Worm (Caenorhabditis elegans) whole organism, L1 larva: ENCODE data around the gene gipc-1.

Source experiments
- ces-1 ChIP-seq: fragments of 150-350 bp; optimal IDR thresholded peaks from 2 replicates; lab custom pipeline; 2014; ENCODE audit warnings: missing biosample characterization, missing genetic modification reagents, missing genetic modification characterization
- nhr-90 ChIP-seq: sonication (generic microtip); optimal IDR thresholded peaks from 2 replicates; lab custom pipeline; 2016; ENCODE audit warnings: mild to moderate bottlenecking, missing genetic modification characterization, missing compliant biosample characterization; ENCODE audit not compliant: poor library complexity
- skn-1 ChIP-seq: fragments of 150-350 bp; optimal IDR thresholded peaks from 2 replicates; lab custom pipeline; 2014; ENCODE audit warnings: missing biosample characterization, missing genetic modification characterization
- sptf-1 ChIP-seq: fragments of 150-350 bp; optimal IDR thresholded peaks from 2 replicates; lab custom pipeline; 2014; ENCODE audit warnings: missing biosample characterization, missing genetic modification characterization

DNA sequence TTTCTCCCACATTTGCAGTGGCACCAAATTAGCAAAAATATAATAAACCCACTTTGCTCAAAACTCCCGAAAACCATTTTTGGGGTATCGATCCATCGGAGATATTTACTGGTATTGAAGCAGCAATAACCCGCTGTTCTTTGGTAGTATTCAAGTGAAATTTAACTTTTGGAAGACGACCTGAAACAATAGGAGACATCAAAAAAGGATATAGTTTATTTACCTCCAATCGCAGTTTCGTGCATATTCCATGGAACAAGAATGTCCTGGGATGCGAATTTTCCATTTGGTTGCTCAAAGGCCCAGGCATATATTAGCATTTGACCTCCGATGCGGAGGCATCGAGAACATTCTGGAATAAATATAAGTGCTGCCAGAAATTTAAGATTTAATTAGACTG, 2.8 kb downstream of the gipc-1 start:
- no peak for TF ChIP-seq ces-1 (GFP tag; lab: Kevin White, UChicago)
- no peak for TF ChIP-seq sptf-1 (tag; lab: Kevin White, UChicago)
- TF ChIP-seq nhr-90 (tag; lab: Kevin White, UChicago), result no peak
- no peak for TF ChIP-seq skn-1
